Worm (Caenorhabditis elegans) whole organism, young adult: ENCODE measurements around the gene str-169.

Experiments used
- F52B5.7 ChIP-seq: sonication (generic microtip); optimal IDR thresholded peaks from 2 replicates; lab custom pipeline; 2016; ENCODE audit warnings: mild to moderate bottlenecking, missing genetic modification characterization, missing compliant biosample characterization
- K12H6.12 ChIP-seq: fragments of 200-800 bp; sonication (Bioruptor generic); optimal IDR thresholded peaks from 2 replicates; lab custom pipeline; 2018; ENCODE audit warnings: mild to moderate bottlenecking, missing genetic modification characterization, missing compliant biosample characterization
- ZK185.1 ChIP-seq: sonication (generic microtip); optimal IDR thresholded peaks from 2 replicates; lab custom pipeline; 2016; ENCODE audit warnings: mild to moderate bottlenecking, missing genetic modification characterization, missing compliant biosample characterization; ENCODE audit not compliant: poor library complexity, severe bottlenecking
- aptf-3 ChIP-seq: fragments of 200-800 bp; sonication (Bioruptor generic); IDR thresholded peaks from 2 replicates; pipeline ENCODE4 v1.3.6; 2022; ENCODE audit warnings: missing genetic modification characterization, missing compliant biosample characterization
- ccch-3 ChIP-seq: fragments of 200-800 bp; sonication (Bioruptor generic); optimal IDR thresholded peaks from 2 replicates; lab custom pipeline; 2018; ENCODE audit warnings: mild to moderate bottlenecking, missing genetic modification characterization, missing compliant biosample characterization
- dox-1 ChIP-seq: fragments of 200-800 bp; sonication (Bioruptor generic); IDR thresholded peaks from 2 replicates; pipeline ENCODE4 v1.3.6; 2022; ENCODE audit warnings: missing genetic modification reagents, missing genetic modification characterization, missing compliant biosample characterization
- dpff-1 ChIP-seq: sonication (generic microtip); optimal IDR thresholded peaks from 2 replicates; lab custom pipeline; 2017; ENCODE audit warnings: mild to moderate bottlenecking, missing genetic modification characterization, missing compliant biosample characterization
- dpl-1 ChIP-seq: fragments of 150-350 bp; optimal IDR thresholded peaks from 2 replicates; lab custom pipeline; 2014; ENCODE audit warnings: missing biosample characterization, missing genetic modification reagents, missing genetic modification characterization
- egrh-3 ChIP-seq: fragments of 200-800 bp; sonication (Bioruptor generic); IDR thresholded peaks from 2 replicates; pipeline ENCODE4 v1.3.6; 2022; ENCODE audit warnings: missing genetic modification reagents, missing genetic modification characterization, missing compliant biosample characterization
- ets-4 ChIP-seq: fragments of 200-800 bp; sonication (Bioruptor generic); optimal IDR thresholded peaks from 2 replicates; lab custom pipeline; 2018; ENCODE audit warnings: mild to moderate bottlenecking, missing genetic modification characterization, missing compliant biosample characterization
- fkh-3 ChIP-seq: sonication (generic microtip); optimal IDR thresholded peaks from 2 replicates; lab custom pipeline; 2016; ENCODE audit warnings: mild to moderate bottlenecking, missing genetic modification characterization, missing compliant biosample characterization
- gei-17 ChIP-seq: fragments of 200-800 bp; sonication (Bioruptor generic); optimal IDR thresholded peaks from 2 replicates; lab custom pipeline; 2018; ENCODE audit warnings: mild to moderate bottlenecking, missing genetic modification characterization, missing compliant biosample characterization
- him-1 ChIP-seq: sonication (generic microtip); optimal IDR thresholded peaks from 2 replicates; lab custom pipeline; 2016; ENCODE audit warnings: missing genotype, missing genetic modification reagents, missing genetic modification characterization, missing compliant biosample characterization
- hmg-1.2 ChIP-seq: fragments of 200-800 bp; sonication (Bioruptor generic); IDR thresholded peaks from 2 replicates; pipeline ENCODE4 v1.3.6; 2022; ENCODE audit warnings: missing genetic modification reagents, missing genetic modification characterization, missing compliant biosample characterization
- lag-1 ChIP-seq: fragments of 200-800 bp; sonication (Bioruptor generic); IDR thresholded peaks from 2 replicates; pipeline ENCODE4 v1.3.6; 2022; ENCODE audit warnings: missing genetic modification reagents, missing genetic modification characterization, missing compliant biosample characterization
- lin-54 ChIP-seq: fragments of 200-800 bp; sonication (Bioruptor generic); optimal IDR thresholded peaks from 2 replicates; lab custom pipeline; 2018; ENCODE audit warnings: mild to moderate bottlenecking, missing genetic modification characterization, missing compliant biosample characterization
- lir-1 ChIP-seq: fragments of 200-800 bp; sonication (Bioruptor generic); conservative IDR thresholded peaks from 2 replicates; pipeline ENCODE4 v1.3.6; 2022; ENCODE audit warnings: missing genetic modification reagents, missing genetic modification characterization, missing compliant biosample characterization
- madf-3 ChIP-seq: fragments of 200-800 bp; sonication (Bioruptor generic); IDR thresholded peaks from 2 replicates; pipeline ENCODE4 v1.3.6; 2022; ENCODE audit warnings: missing genetic modification reagents, missing genetic modification characterization, missing compliant biosample characterization
- mcd-1 ChIP-seq: fragments of 200-800 bp; sonication (Bioruptor generic); IDR thresholded peaks from 2 replicates; pipeline ENCODE4 v1.3.6; 2022; ENCODE audit warnings: missing genetic modification reagents, missing genetic modification characterization, missing compliant biosample characterization
- mes-4 ChIP-seq: sonication (generic microtip); optimal IDR thresholded peaks from 2 replicates; lab custom pipeline; 2016; ENCODE audit warnings: missing genotype, missing genetic modification characterization, missing compliant biosample characterization
- nhr-120 ChIP-seq: fragments of 200-800 bp; sonication (Bioruptor generic); IDR thresholded peaks from 2 replicates; pipeline ENCODE4 v1.3.6; 2022; ENCODE audit warnings: missing genetic modification characterization, missing compliant biosample characterization
- rcor-1 ChIP-seq: fragments of 200-800 bp; sonication (Bioruptor generic); IDR thresholded peaks from 2 replicates; pipeline ENCODE4 v1.3.6; 2022; ENCODE audit warnings: missing genetic modification reagents, missing genetic modification characterization, missing compliant biosample characterization
- rec-8 ChIP-seq, 2 experiments: sonication (generic microtip); optimal IDR thresholded peaks; 2 replicates each; lab custom pipeline; 2016; ENCODE audit warnings: mild to moderate bottlenecking in 2 of 2, missing genetic modification characterization in 2 of 2, missing genetic modification reagents in 2 of 2, missing genotype in 2 of 2, missing biosample characterization in 1 of 2, missing compliant biosample characterization in 1 of 2, moderate library complexity in 1 of 2
- snpc-1.1 ChIP-seq: sonication (generic microtip); optimal IDR thresholded peaks from 2 replicates; lab custom pipeline; 2017; ENCODE audit warnings: missing genetic modification characterization, mild to moderate bottlenecking, missing compliant biosample characterization, antibody characterized with exemption, moderate library complexity, missing genotype, missing genetic modification reagents; ENCODE audit not compliant: insufficient read depth
- snpc-3.4 ChIP-seq: sonication (generic microtip); optimal IDR thresholded peaks from 2 replicates; lab custom pipeline; 2017; ENCODE audit warnings: missing genetic modification characterization, mild to moderate bottlenecking, missing compliant biosample characterization, antibody characterized with exemption, moderate library complexity, missing genotype, missing genetic modification reagents
- snpc-4 ChIP-seq, 5 experiments: fragments of 150-350 bp in 1 of 5; sonication (generic microtip) in 4 of 5; optimal IDR thresholded peaks; 2 replicates each; lab custom pipeline; 2014 to 2018; ENCODE audit warnings: missing genetic modification characterization in 5 of 5, missing biosample characterization in 3 of 5, antibody characterized with exemption in 2 of 5, mild to moderate bottlenecking in 2 of 5, missing compliant biosample characterization in 2 of 5, missing genotype in 2 of 5, moderate library complexity in 2 of 5, missing genetic modification reagents in 1 of 5
- unc-130 ChIP-seq: sonication (generic microtip); optimal IDR thresholded peaks from 2 replicates; lab custom pipeline; 2016; ENCODE audit warnings: missing genetic modification reagents, missing genetic modification characterization, missing compliant biosample characterization
- ztf-18 ChIP-seq: sonication (generic microtip); optimal IDR thresholded peaks from 2 replicates; lab custom pipeline; 2016; ENCODE audit warnings: missing genotype, mild to moderate bottlenecking, missing genetic modification characterization, missing compliant biosample characterization

str-169 gene

DNA sequence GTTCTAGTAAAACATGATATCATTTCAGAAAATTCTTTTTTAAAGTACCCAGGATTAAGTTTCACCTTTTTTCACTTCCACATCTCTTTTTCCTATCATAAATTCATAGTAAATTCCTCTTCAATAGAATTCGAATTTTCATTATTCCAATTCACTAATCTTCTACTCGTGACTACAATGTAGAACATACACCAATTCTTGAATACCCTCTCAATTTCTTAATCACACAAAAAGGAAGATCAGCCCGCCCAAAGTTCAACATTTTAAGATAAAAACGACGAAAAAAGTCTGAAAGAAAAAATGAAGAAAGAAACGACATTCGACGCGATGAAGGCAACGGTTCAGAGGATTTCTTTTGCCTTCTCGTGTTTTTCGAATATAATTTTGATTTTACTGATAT, 8.0 kb downstream of the str-169 start, which contains the start of gene str-163:
Gene str-163 (plus strand): TSS at position 301 of the 400 bp plus-strand sequence.
- TF ChIP-seq lin-54 = no peak
- no peak for TF ChIP-seq him-1
- no peak for TF ChIP-seq rcor-1 (GFP tag; lab: Robert Waterston, UW)
- TF ChIP-seq egrh-3 = no peak
- no peak for TF ChIP-seq gei-17 (GFP tag; lab: Kevin White, UChicago)
- TF ChIP-seq mcd-1 (GFP tag; lab: Robert Waterston, UW) = no peak

DNA sequence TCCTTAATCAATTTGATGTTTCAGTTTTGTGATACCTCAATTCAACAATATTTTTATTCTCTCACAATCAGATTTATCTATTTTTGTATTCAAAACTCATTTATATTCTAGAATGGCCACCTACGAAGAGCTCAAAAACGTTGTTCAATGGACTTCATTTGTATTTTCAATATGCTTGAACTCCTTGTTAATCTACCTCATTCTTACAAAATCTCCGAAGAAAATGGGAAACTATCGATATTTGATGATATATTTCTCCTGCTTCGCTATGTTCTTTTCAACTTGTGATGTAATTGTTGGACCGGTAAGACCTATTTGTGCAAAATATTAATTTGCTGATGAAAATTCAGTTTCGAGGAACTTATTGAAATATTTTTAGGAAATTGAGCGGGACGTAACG, 14.8 kb downstream of the str-169 start, which contains the start of gene str-164:
Gene str-164 (plus strand): TSS at position 113 of the 400 bp plus-strand sequence.
- TF ChIP-seq nhr-120 (no peak), snpc-4 (GFP tag; optimal IDR thresholded peaks at IDR 0.05; lab: Kevin White, UChicago) (no peak), snpc-4 (tag; optimal IDR thresholded peaks at IDR 0.05; lab: Kevin White, UChicago) (no peak)
- TF ChIP-seq, all 124 proteins: peak for 0

- TF ChIP-seq ets-4 = no peak
- no peak for TF ChIP-seq K12H6.12 (tag; lab: Kevin White, UChicago)
- TF ChIP-seq aptf-3 = no peak
Measured at ce11 chrIV:4963834-4964233, 18.0 kb downstream of the str-169 start, which contains the start of gene txt-3. Gene txt-3 (plus strand): TSS chrIV:4963958.

DNA sequence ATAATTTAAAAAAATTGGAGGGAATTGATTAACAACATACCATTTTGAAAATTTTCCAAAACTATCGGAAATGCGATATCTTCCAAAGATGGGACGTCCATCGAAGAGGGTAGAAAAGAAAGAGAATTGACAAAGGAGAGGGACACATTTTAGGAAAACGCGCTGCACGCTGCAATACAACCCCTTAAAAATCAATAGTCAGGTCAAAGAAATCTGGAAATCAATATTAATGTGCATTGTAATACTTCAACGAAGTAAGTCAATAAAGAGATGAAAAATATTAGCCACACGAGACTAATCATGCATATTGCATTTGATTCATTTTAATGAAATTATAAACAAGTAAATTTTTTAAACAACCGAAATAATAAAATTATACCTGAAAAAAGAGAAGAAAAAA, 23.5 kb downstream of the str-169 start, which contains the start of gene Y9C9A.13:
Gene Y9C9A.13 (minus strand): TSS at position 101 of the 400 bp plus-strand sequence.
- no peak for TF ChIP-seq snpc-3.4
- TF ChIP-seq gei-17 (GFP tag; lab: Kevin White, UChicago) = no peak
- no peak for TF ChIP-seq dpff-1 (tag; lab: Kevin White, UChicago)
- TF ChIP-seq lag-1 (GFP tag; lab: Robert Waterston, UW) = no peak
- no peak for TF ChIP-seq mes-4 (tag; lab: Kevin White, UChicago)
- no peak for TF ChIP-seq ZK185.1 (tag; lab: Kevin White, UChicago)
- no peak for TF ChIP-seq snpc-4 (GFP tag; optimal IDR thresholded peaks at IDR 0.05; lab: Kevin White, UChicago)
- TF ChIP-seq snpc-4 (tag; optimal IDR thresholded peaks at IDR 0.05; lab: Kevin White, UChicago) = no peak
- TF ChIP-seq dpl-1 (GFP tag; lab: Kevin White, UChicago) = no peak

ce11 chrIV:4975995-4976394, 30.1 kb downstream of the str-169 start, which contains the start of gene Y9C9A.16:
Gene Y9C9A.16 (minus strand): TSS chrIV:4976125.
- TF ChIP-seq snpc-4 (GFP tag; optimal IDR thresholded peaks at IDR 0.05; lab: Kevin White, UChicago) (no peak), snpc-4 (tag; optimal IDR thresholded peaks at IDR 0.05; lab: Kevin White, UChicago) (no peak), lir-1 (GFP tag; lab: Robert Waterston, UW) (no peak), hmg-1.2 (GFP tag; lab: Robert Waterston, UW) (no peak), ccch-3 (GFP tag; lab: Kevin White, UChicago) (no peak), ztf-18 (tag; lab: Kevin White, UChicago) (no peak), dox-1 (GFP tag; lab: Robert Waterston, UW) (no peak), snpc-1.1 (tag; lab: Kevin White, UChicago) (no peak), unc-130 (GFP tag; lab: Kevin White, UChicago) (no peak), rec-8 (tag; optimal IDR thresholded peaks at IDR 0.05; lab: Kevin White, UChicago) (no peak), mcd-1 (GFP tag; lab: Robert Waterston, UW) (no peak), F52B5.7 (tag; lab: Kevin White, UChicago) (no peak), madf-3 (GFP tag; lab: Robert Waterston, UW) (no peak)

ce11 chrIV:4977176-4977693, 31.4 kb downstream of the str-169 start, which contains the start of gene E03H12.5:
Gene E03H12.5 (plus strand): TSS chrIV:4977226.
- TF ChIP-seq fkh-3 (tag; lab: Kevin White, UChicago) (no peak), egrh-3 (peak; percentile 85; the same call in 1 of the 2 replicates)
